Fruit fly (Drosophila melanogaster) whole organism, prepupa: ENCODE results near the gene mRpS18C.

Experiments
- Blimp-1 ChIP-seq: fragments of 200-800 bp; sonication (Bioruptor generic); optimal IDR thresholded peaks from 3 replicates; lab custom pipeline; 2017; ENCODE audit warnings: missing biosample characterization, missing genetic modification characterization, mild to moderate bottlenecking, moderate library complexity, missing genetic modification reagents
- CG10631 ChIP-seq: fragments of 200-800 bp; sonication (Bioruptor generic); optimal IDR thresholded peaks from 2 replicates; lab custom pipeline; 2016; ENCODE audit warnings: missing biosample characterization, missing genetic modification characterization
- CG11294 ChIP-seq: fragments of 200-800 bp; sonication (Bioruptor generic); IDR thresholded peaks from 2 replicates; pipeline ENCODE4 v1.3.6; 2022; ENCODE audit warnings: missing biosample characterization, missing genetic modification characterization
- CG11902 ChIP-seq: fragments of 200-800 bp; sonication (Bioruptor generic); optimal IDR thresholded peaks from 3 replicates; lab custom pipeline; 2016; ENCODE audit warnings: missing biosample characterization, missing genetic modification characterization
- CG6854 ChIP-seq: fragments of 200-800 bp; sonication (Bioruptor generic); optimal IDR thresholded peaks from 2 replicates; lab custom pipeline; 2017; ENCODE audit warnings: missing biosample characterization, mild to moderate bottlenecking, missing genetic modification characterization
- CG8319 ChIP-seq: fragments of 200-800 bp; sonication (Bioruptor generic); optimal IDR thresholded peaks from 3 replicates; lab custom pipeline; 2016; ENCODE audit warnings: missing biosample characterization, missing genetic modification characterization
- Gug ChIP-seq: fragments of 200-800 bp; sonication (Bioruptor generic); IDR thresholded peaks from 2 replicates; pipeline ENCODE4 v1.3.6; 2022; ENCODE audit warnings: missing biosample characterization, missing genetic modification characterization
- Lpt ChIP-seq: fragments of 200-800 bp; sonication (Bioruptor generic); optimal IDR thresholded peaks from 3 replicates; lab custom pipeline; 2016; ENCODE audit warnings: missing biosample characterization, missing genetic modification characterization
- net ChIP-seq: fragments of 200-800 bp; sonication (Bioruptor generic); optimal IDR thresholded peaks from 3 replicates; lab custom pipeline; 2016; ENCODE audit warnings: missing biosample characterization, missing genetic modification characterization
- pdm3 ChIP-seq: fragments of 200-800 bp; sonication (Bioruptor generic); optimal IDR thresholded peaks from 3 replicates; lab custom pipeline; 2016; ENCODE audit warnings: missing biosample characterization, missing genetic modification characterization

dm6 chr3R:30386759-30387437, 36.9 kb upstream of the mRpS18C start:
- TF ChIP-seq CG8319 (GFP tag; lab: Kevin White, UChicago) = no peak
- TF ChIP-seq pdm3 = peak; percentile 2
- no peak for TF ChIP-seq CG11902
- TF ChIP-seq Lpt (GFP tag; lab: Kevin White, UChicago) = no peak
- no peak for TF ChIP-seq CG11294 (GFP tag; lab: Robert Waterston, UW)
- peak; percentile 18 for TF ChIP-seq CG6854 (GFP tag; lab: Kevin White, UChicago)
- TF ChIP-seq Gug (GFP tag; lab: Robert Waterston, UW) = no peak
- TF ChIP-seq Blimp-1 = peak; percentile 91
- peak; percentile 54 for TF ChIP-seq net (GFP tag; lab: Kevin White, UChicago)
- no peak for TF ChIP-seq CG10631
